Worm (Caenorhabditis elegans) whole organism, early embryonic: Measurements from ENCODE around the gene F40C5.1.
A peak's percentile ranks its signal among the peaks of the same experiment; 100 is the strongest.

ENCODE experiments used
- B0310.2 ChIP-seq: sonication (generic microtip); optimal IDR thresholded peaks from 2 replicates; lab custom pipeline; 2016; ENCODE audit warnings: mild to moderate bottlenecking, missing genetic modification characterization, missing compliant biosample characterization
- F13C5.2 ChIP-seq: sonication (generic microtip); optimal IDR thresholded peaks from 2 replicates; lab custom pipeline; 2017; ENCODE audit warnings: mild to moderate bottlenecking, missing genetic modification characterization, inconsistent platforms, missing compliant biosample characterization
- aly-1 ChIP-seq: sonication (generic microtip); optimal IDR thresholded peaks from 2 replicates; lab custom pipeline; 2016; ENCODE audit warnings: missing genetic modification characterization, missing compliant biosample characterization
- ama-1 ChIP-seq: fragments of 150-350 bp; optimal IDR thresholded peaks from 2 replicates; lab custom pipeline; 2014
- ceh-13 ChIP-seq: fragments of 200-800 bp; sonication (Bioruptor generic); optimal IDR thresholded peaks from 2 replicates; lab custom pipeline; 2018; ENCODE audit warnings: mild to moderate bottlenecking, missing genetic modification characterization, missing compliant biosample characterization
- ceh-36 ChIP-seq: sonication (generic microtip); optimal IDR thresholded peaks from 2 replicates; lab custom pipeline; 2016; ENCODE audit warnings: missing genetic modification characterization, inconsistent platforms, missing compliant biosample characterization
- ets-7 ChIP-seq: sonication (generic microtip); optimal IDR thresholded peaks from 2 replicates; lab custom pipeline; 2016; ENCODE audit warnings: missing genotype, missing genetic modification characterization, missing compliant biosample characterization
- flt-1 ChIP-seq: fragments of 200-800 bp; sonication (Bioruptor generic); IDR thresholded peaks from 2 replicates; pipeline ENCODE4 v1.3.6; 2022; ENCODE audit warnings: missing genetic modification characterization, missing compliant biosample characterization
- hmbx-1 ChIP-seq: sonication (generic microtip); optimal IDR thresholded peaks from 2 replicates; lab custom pipeline; 2016; ENCODE audit warnings: mild to moderate bottlenecking, missing genetic modification characterization, missing compliant biosample characterization
- hmg-4 ChIP-seq: fragments of 200-800 bp; sonication (Bioruptor generic); optimal IDR thresholded peaks from 2 replicates; lab custom pipeline; 2018; ENCODE audit warnings: mild to moderate bottlenecking, missing genetic modification characterization, missing compliant biosample characterization
- hnd-1 ChIP-seq: sonication (generic microtip); optimal IDR thresholded peaks from 2 replicates; lab custom pipeline; 2016; ENCODE audit warnings: missing genetic modification characterization, missing compliant biosample characterization
- pes-1 ChIP-seq: fragments of 200-800 bp; sonication (Bioruptor generic); IDR thresholded peaks from 2 replicates; pipeline ENCODE4 v1.3.6; 2022; ENCODE audit warnings: missing genetic modification reagents, missing genetic modification characterization, missing compliant biosample characterization
- scrt-1 ChIP-seq: fragments of 200-800 bp; sonication (Bioruptor generic); IDR thresholded peaks from 2 replicates; pipeline ENCODE4 v1.3.6; 2022; ENCODE audit warnings: missing genetic modification characterization, missing compliant biosample characterization
- sea-1 ChIP-seq: fragments of 200-800 bp; sonication (Bioruptor generic); conservative IDR thresholded peaks from 2 replicates; pipeline ENCODE4 v1.3.6; 2022; ENCODE audit warnings: missing genetic modification characterization, missing compliant biosample characterization
- tbx-11 ChIP-seq: fragments of 200-800 bp; sonication (Bioruptor generic); IDR thresholded peaks from 2 replicates; pipeline ENCODE4 v1.3.6; 2022; ENCODE audit warnings: missing genetic modification characterization, missing compliant biosample characterization
- tbx-37 ChIP-seq: fragments of 200-800 bp; sonication (Bioruptor generic); conservative IDR thresholded peaks from 2 replicates; pipeline ENCODE4 v1.3.6; 2022; ENCODE audit warnings: missing genetic modification reagents, missing genetic modification characterization, missing compliant biosample characterization
- tra-4 ChIP-seq: sonication (generic microtip); optimal IDR thresholded peaks from 2 replicates; lab custom pipeline; 2017; ENCODE audit warnings: missing genetic modification characterization, missing compliant biosample characterization

The F40C5.1 gene

DNA sequence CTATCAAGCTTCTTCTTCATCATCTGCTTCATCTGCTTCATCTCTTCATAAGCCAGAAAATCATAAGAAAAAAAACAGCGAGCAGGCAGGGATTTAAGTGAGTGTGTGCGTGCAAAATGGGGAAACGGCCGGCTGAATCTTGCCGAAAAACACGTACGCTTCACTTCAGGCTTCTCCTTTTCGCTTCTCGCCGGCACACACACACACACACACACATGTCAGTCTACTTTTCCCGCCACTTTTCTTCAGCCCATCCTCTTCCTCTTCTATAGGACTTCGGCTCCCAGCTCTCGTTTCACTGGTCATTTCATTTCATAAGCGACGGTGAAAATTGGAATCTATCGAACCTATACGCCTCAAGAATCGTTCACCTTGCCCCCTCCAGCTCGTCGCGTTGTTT is 6.7 kb downstream of the F40C5.1 start:
- TF ChIP-seq tbx-11 (GFP tag; lab: Robert Waterston, UW) (no peak), aly-1 (tag; lab: Kevin White, UChicago) (no peak), sea-1 (GFP tag; lab: Robert Waterston, UW) (no peak), tra-4 (no peak), ama-1 (lab: Kevin White, UChicago) (no peak), scrt-1 (GFP tag; lab: Robert Waterston, UW) (no peak), B0310.2 (tag; lab: Kevin White, UChicago) (no peak)

DNA sequence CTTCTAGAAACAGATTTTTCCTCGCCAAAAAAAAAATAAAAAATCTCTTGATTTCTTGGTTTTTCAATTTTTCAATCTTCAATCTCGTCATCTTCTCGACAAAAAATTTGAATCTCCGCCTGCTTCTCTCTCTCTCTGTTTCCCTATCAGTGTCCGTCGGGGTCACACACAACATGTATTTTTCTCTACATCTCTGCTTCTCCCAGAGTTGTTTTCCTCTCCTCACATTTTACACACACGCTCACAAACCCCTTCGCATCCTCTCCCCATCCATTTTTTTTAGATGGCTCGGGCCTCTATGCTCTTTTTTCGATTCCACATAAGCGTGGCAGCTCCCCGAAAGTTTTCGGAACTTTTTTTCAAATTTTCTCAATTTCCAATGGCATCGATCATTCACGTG is 7.3 kb downstream of the F40C5.1 start:
- TF ChIP-seq hmg-4 (no peak), ceh-13 (GFP tag; lab: Kevin White, UChicago) (no peak), tra-4 (no peak), B0310.2 (tag; lab: Kevin White, UChicago) (no peak), pes-1 (GFP tag; lab: Robert Waterston, UW) (no peak), sea-1 (GFP tag; lab: Robert Waterston, UW) (no peak)

DNA sequence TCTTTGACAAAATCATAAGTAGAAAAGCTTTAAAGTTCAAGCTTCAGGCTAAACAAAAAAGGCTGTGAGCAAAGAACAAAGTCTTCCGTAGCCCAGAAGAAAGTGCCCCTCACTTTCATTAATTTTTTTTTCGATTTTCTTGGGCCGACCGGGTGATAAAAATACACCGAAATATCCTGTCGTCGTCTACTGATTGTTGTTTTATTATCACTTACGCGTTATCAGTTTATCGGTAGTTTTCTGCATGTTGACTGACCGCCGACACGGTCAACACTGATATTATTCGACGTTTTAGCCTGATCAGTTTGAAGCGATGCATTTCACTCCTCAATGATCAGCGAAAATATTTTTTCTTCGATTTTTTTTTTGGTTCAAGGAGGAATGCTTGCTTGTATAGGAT is 7.9 kb downstream of the F40C5.1 start:
- TF ChIP-seq pes-1 (GFP tag; lab: Robert Waterston, UW) (no peak), ets-7 (no peak), hmbx-1 (no peak), ceh-13 (GFP tag; lab: Kevin White, UChicago) (no peak), hmg-4 (no peak), flt-1 (GFP tag; lab: Robert Waterston, UW) (no peak), tbx-37 (GFP tag; lab: Robert Waterston, UW) (no peak), aly-1 (tag; lab: Kevin White, UChicago) (no peak), tra-4 (no peak), sea-1 (GFP tag; lab: Robert Waterston, UW) (no peak), ceh-36 (tag; lab: Kevin White, UChicago) (no peak), scrt-1 (GFP tag; lab: Robert Waterston, UW) (no peak), ama-1 (lab: Kevin White, UChicago) (no peak), hnd-1 (no peak), B0310.2 (tag; lab: Kevin White, UChicago) (no peak), tbx-11 (GFP tag; lab: Robert Waterston, UW) (no peak)

DNA sequence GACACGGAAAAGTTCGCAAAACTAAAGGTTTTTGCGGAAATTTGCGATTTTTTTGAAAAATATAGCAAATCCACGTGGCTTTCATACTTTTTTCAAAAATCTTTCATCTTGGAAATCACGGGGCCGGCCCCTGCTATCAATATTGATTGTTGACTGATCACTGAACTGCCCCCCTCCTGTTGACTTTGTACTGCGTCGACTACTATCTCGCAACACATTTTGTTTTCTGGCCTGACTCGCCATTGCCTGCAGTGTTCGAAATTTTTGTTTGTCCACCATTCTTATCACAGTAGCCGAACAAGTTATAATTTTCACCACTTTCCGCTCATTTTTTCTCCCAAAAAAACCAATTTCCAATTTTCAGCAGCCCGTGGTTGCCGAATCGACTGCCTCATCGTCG is 8.5 kb downstream of the F40C5.1 start:
- no peak for TF ChIP-seq ets-7
- TF ChIP-seq ama-1 (lab: Kevin White, UChicago): no peak
- TF ChIP-seq ceh-36 (tag; lab: Kevin White, UChicago): no peak
- no peak for TF ChIP-seq pes-1 (GFP tag; lab: Robert Waterston, UW)
- no peak for TF ChIP-seq F13C5.2 (tag; lab: Kevin White, UChicago)
- TF ChIP-seq ceh-13 (GFP tag; lab: Kevin White, UChicago): no peak
- no peak for TF ChIP-seq tbx-11 (GFP tag; lab: Robert Waterston, UW)
- no peak for TF ChIP-seq aly-1 (tag; lab: Kevin White, UChicago)
- no peak for TF ChIP-seq hmbx-1
- TF ChIP-seq scrt-1 (GFP tag; lab: Robert Waterston, UW): no peak
- no peak for TF ChIP-seq flt-1 (GFP tag; lab: Robert Waterston, UW)
- no peak for TF ChIP-seq tra-4
- TF ChIP-seq hmg-4: no peak

DNA sequence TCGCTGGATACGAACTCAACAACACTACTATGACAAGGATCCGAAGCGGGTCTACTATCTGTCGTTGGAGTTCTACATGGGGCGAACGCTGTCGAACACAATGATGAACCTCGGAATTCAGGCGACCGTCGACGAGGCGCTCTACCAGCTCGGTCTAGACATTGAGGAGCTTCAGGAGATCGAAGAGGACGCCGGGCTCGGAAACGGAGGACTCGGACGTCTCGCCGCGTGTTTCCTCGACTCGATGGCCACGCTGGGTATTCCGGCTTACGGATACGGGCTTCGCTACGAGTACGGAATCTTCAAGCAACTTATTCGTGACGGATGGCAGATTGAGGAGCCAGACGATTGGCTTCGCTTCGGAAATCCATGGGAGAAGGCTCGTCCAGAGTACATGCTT is 9.1 kb downstream of the F40C5.1 start:
- TF ChIP-seq ceh-13 (GFP tag; lab: Kevin White, UChicago) (no peak), ceh-36 (tag; lab: Kevin White, UChicago) (no peak), hmbx-1 (no peak), hnd-1 (no peak), ama-1 (lab: Kevin White, UChicago) (no peak), F13C5.2 (tag; lab: Kevin White, UChicago) (no peak), B0310.2 (tag; lab: Kevin White, UChicago) (no peak), ets-7 (no peak), tbx-37 (GFP tag; lab: Robert Waterston, UW) (no peak), hmg-4 (no peak)

DNA sequence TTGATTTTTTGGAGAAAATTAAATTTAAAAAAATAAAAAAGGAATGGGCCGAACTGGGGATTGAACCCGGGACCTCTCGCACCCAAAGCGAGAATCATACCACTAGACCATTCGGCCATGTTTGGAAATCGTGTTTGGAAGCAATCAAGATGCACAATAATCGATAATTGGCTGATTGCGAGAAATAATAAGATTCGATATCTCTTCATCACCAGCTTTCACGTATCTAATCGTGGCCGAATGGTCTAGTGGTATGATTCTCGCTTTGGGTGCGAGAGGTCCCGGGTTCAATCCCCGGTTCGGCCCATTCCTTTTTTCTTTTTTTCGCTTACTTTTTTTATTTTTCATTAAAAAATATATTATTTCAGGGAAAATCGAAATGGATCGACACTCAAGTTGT is 9.6 kb downstream of the F40C5.1 start:
- TF ChIP-seq aly-1 (tag; lab: Kevin White, UChicago): no peak
- TF ChIP-seq pes-1 (GFP tag; lab: Robert Waterston, UW): 0 out of 2 replicates have a peak, but pooled peaks have one; percentile 9

DNA sequence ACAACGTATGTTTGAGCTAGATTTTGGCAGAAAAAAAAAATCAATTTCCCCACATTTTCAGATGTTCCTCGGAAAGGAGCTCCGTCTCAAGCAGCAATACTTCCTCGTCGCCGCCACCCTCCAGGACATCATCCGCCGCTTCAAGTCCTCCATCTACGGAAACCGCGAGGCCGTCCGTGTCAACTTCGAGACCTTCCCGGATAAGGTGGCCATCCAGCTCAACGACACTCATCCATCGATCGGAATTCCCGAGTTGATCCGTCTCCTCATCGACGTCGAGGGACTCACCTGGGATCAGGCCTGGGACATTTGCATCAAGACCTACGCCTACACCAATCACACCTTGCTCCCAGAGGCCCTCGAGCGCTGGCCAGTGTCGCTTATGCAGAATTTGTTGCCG is 10.2 kb downstream of the F40C5.1 start:
- TF ChIP-seq tbx-37 (GFP tag; lab: Robert Waterston, UW) (no peak), flt-1 (GFP tag; lab: Robert Waterston, UW) (no peak), hmbx-1 (no peak), hnd-1 (no peak), ceh-13 (GFP tag; lab: Kevin White, UChicago) (no peak), B0310.2 (tag; lab: Kevin White, UChicago) (no peak), ets-7 (no peak), scrt-1 (GFP tag; lab: Robert Waterston, UW) (no peak), ama-1 (lab: Kevin White, UChicago) (no peak), tra-4 (no peak), aly-1 (tag; lab: Kevin White, UChicago) (no peak), sea-1 (GFP tag; lab: Robert Waterston, UW) (no peak), hmg-4 (no peak), pes-1 (GFP tag; lab: Robert Waterston, UW) (no peak), ceh-36 (tag; lab: Kevin White, UChicago) (no peak), tbx-11 (GFP tag; lab: Robert Waterston, UW) (no peak), F13C5.2 (tag; lab: Kevin White, UChicago) (no peak)

DNA sequence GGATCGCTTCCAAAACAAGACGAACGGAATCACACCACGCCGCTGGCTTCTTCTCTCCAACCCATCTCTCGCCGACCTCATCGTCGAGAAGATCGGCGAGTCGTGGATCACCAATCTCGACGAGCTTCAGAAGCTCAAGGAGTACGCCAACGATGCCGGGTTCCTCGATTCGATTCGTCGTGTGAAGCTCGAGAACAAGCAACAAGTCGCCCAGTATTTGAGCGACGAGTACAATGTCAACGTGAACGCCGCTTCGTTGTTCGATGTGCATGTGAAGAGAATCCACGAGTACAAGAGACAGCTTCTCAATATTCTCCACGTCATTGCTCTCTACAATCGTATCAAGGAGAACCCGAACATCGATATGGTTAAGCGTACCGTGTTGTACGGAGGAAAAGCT is 11.1 kb downstream of the F40C5.1 start:
- no peak for TF ChIP-seq hmbx-1
- TF ChIP-seq ama-1 (lab: Kevin White, UChicago): no peak
- no peak for TF ChIP-seq scrt-1 (GFP tag; lab: Robert Waterston, UW)
- no peak for TF ChIP-seq tra-4
- no peak for TF ChIP-seq hmg-4
- no peak for TF ChIP-seq ceh-36 (tag; lab: Kevin White, UChicago)
- TF ChIP-seq hnd-1: no peak
